Worm (Caenorhabditis elegans): ENCODE results near the gene ivns-1.

- TF ChIP-seq ztf-11 (tag; optimal IDR thresholded peaks at IDR 0.05): no peak
- TF ChIP-seq ceh-83 (GFP tag; optimal IDR thresholded peaks at IDR 0.05): no peak
- TF ChIP-seq lin-13 (tag; optimal IDR thresholded peaks at IDR 0.05): no peak
- no peak for TF ChIP-seq elt-3 (tag; optimal IDR thresholded peaks at IDR 0.05)
- no peak for TF ChIP-seq nhr-12 (tag; optimal IDR thresholded peaks at IDR 0.05)
- TF ChIP-seq lsy-2 (tag; optimal IDR thresholded peaks at IDR 0.05): no peak
- no peak for TF ChIP-seq snpc-4 (tag; optimal IDR thresholded peaks at IDR 0.05)
- no peak for TF ChIP-seq zip-8 (tag; optimal IDR thresholded peaks at IDR 0.05)
- no peak for TF ChIP-seq unc-62 (GFP tag; optimal IDR thresholded peaks at IDR 0.05)
- no peak for TF ChIP-seq elt-1 (tag; optimal IDR thresholded peaks at IDR 0.05; ENCODE audit: borderline replicate concordance, insufficient read depth)
- TF ChIP-seq nhr-28 (tag; optimal IDR thresholded peaks at IDR 0.05): no peak
- TF ChIP-seq nhr-237 (tag; optimal IDR thresholded peaks at IDR 0.05): no peak
- TF ChIP-seq unc-39 (tag; optimal IDR thresholded peaks at IDR 0.05): no peak
Observed at ce11 chrX:12679603-12680002, 45.4 kb upstream of the ivns-1 start.
